Worm (Caenorhabditis elegans) whole organism, L2 larva: ENCODE measurements around the gene Y17D7C.1.

Source experiments
- Y55F3AM.14 ChIP-seq: fragments of 200-800 bp; sonication (Bioruptor generic); optimal IDR thresholded peaks from 2 replicates; lab custom pipeline; 2018; ENCODE audit warnings: mild to moderate bottlenecking, missing genetic modification characterization, missing compliant biosample characterization
- egl-27 ChIP-seq: sonication (generic microtip); optimal IDR thresholded peaks from 3 replicates; lab custom pipeline; 2017; ENCODE audit warnings: missing biosample characterization, missing genetic modification reagents, missing genetic modification characterization
- elt-1 ChIP-seq: fragments of 150-350 bp; optimal IDR thresholded peaks from 2 replicates; lab custom pipeline; 2014; ENCODE audit warnings: missing biosample characterization, missing genetic modification characterization
- elt-3 ChIP-seq: sonication (generic microtip); optimal IDR thresholded peaks from 2 replicates; lab custom pipeline; 2017; ENCODE audit warnings: missing biosample characterization, missing genetic modification characterization
- nhr-10 ChIP-seq: sonication (generic microtip); optimal IDR thresholded peaks from 2 replicates; lab custom pipeline; 2017; ENCODE audit warnings: missing biosample characterization, missing genetic modification characterization
- nhr-77 ChIP-seq: fragments of 150-350 bp; optimal IDR thresholded peaks from 2 replicates; lab custom pipeline; 2014; ENCODE audit warnings: missing biosample characterization, missing genetic modification characterization
- snpc-4 ChIP-seq: fragments of 150-350 bp; optimal IDR thresholded peaks from 2 replicates; lab custom pipeline; 2014; ENCODE audit warnings: missing biosample characterization, missing genetic modification characterization
- unc-39 ChIP-seq: fragments of 150-350 bp; optimal IDR thresholded peaks from 2 replicates; lab custom pipeline; 2014; ENCODE audit warnings: missing biosample characterization, missing genetic modification characterization
- ztf-1 ChIP-seq: fragments of 200-800 bp; sonication (Bioruptor generic); conservative IDR thresholded peaks from 2 replicates; pipeline ENCODE4 v1.3.6; 2022; ENCODE audit warnings: missing genetic modification characterization, missing compliant biosample characterization

ce11 chrV:18725858-18726257 lies 19.5 kb downstream of the Y17D7C.1 start:
- TF ChIP-seq unc-39 (tag; lab: Kevin White, UChicago) = no peak
- TF ChIP-seq ztf-1 (GFP tag; lab: Robert Waterston, UW) = no peak
- no peak for TF ChIP-seq nhr-77
- no peak for TF ChIP-seq egl-27 (tag; lab: Kevin White, UChicago)
- no peak for TF ChIP-seq elt-1 (tag; lab: Kevin White, UChicago)
- no peak for TF ChIP-seq snpc-4
- TF ChIP-seq nhr-10 (tag; lab: Kevin White, UChicago) = no peak
- TF ChIP-seq Y55F3AM.14 (GFP tag; lab: Kevin White, UChicago) = no peak
- TF ChIP-seq elt-3 (tag; lab: Kevin White, UChicago) = no peak
